Worm (Caenorhabditis elegans) whole organism, young adult: ENCODE measurements around the gene K11H3.8.

Source experiments
- B0035.1 ChIP-seq: sonication (generic microtip); optimal IDR thresholded peaks from 2 replicates; lab custom pipeline; 2016; ENCODE audit warnings: missing genetic modification characterization, mild to moderate bottlenecking, missing compliant biosample characterization, missing genotype, missing genetic modification reagents
- F10E7.11 ChIP-seq: sonication (generic microtip); optimal IDR thresholded peaks from 2 replicates; lab custom pipeline; 2017; ENCODE audit warnings: mild to moderate bottlenecking, missing genetic modification characterization, moderate library complexity, missing compliant biosample characterization
- F22D6.2 ChIP-seq: sonication (generic microtip); optimal IDR thresholded peaks from 2 replicates; lab custom pipeline; 2016; ENCODE audit warnings: mild to moderate bottlenecking, missing genetic modification characterization, missing compliant biosample characterization
- F33H1.4 ChIP-seq: fragments of 200-800 bp; sonication (Bioruptor generic); IDR thresholded peaks from 2 replicates; pipeline ENCODE4 v1.3.6; 2022; ENCODE audit warnings: missing genetic modification reagents, missing genetic modification characterization, missing compliant biosample characterization
- F37B4.10 ChIP-seq: fragments of 200-800 bp; sonication (Bioruptor generic); IDR thresholded peaks from 2 replicates; pipeline ENCODE4 v1.3.6; 2022; ENCODE audit warnings: missing genetic modification characterization, missing compliant biosample characterization
- F39B2.1 ChIP-seq: fragments of 200-800 bp; sonication (Bioruptor generic); IDR thresholded peaks from 2 replicates; pipeline ENCODE4 v1.3.6; 2022; ENCODE audit warnings: missing genetic modification reagents, missing genetic modification characterization, missing compliant biosample characterization
- F52B5.7 ChIP-seq: sonication (generic microtip); optimal IDR thresholded peaks from 2 replicates; lab custom pipeline; 2016; ENCODE audit warnings: mild to moderate bottlenecking, missing genetic modification characterization, missing compliant biosample characterization
- F57A8.1 ChIP-seq: fragments of 200-800 bp; sonication (Bioruptor generic); optimal IDR thresholded peaks from 2 replicates; lab custom pipeline; 2018; ENCODE audit warnings: mild to moderate bottlenecking, missing genetic modification characterization, moderate library complexity, missing compliant biosample characterization
- F57C9.4 ChIP-seq: sonication (generic microtip); optimal IDR thresholded peaks from 2 replicates; lab custom pipeline; 2017; ENCODE audit warnings: mild to moderate bottlenecking, missing genetic modification characterization, missing compliant biosample characterization
- K12H6.12 ChIP-seq: fragments of 200-800 bp; sonication (Bioruptor generic); optimal IDR thresholded peaks from 2 replicates; lab custom pipeline; 2018; ENCODE audit warnings: mild to moderate bottlenecking, missing genetic modification characterization, missing compliant biosample characterization
- Y53G8AR.9 ChIP-seq: fragments of 200-800 bp; sonication (Bioruptor generic); conservative IDR thresholded peaks from 2 replicates; pipeline ENCODE4 v1.3.6; 2022; ENCODE audit warnings: missing genetic modification reagents, missing genetic modification characterization, missing compliant biosample characterization
- Y56A3A.18 ChIP-seq: fragments of 200-800 bp; sonication (Bioruptor generic); IDR thresholded peaks from 2 replicates; pipeline ENCODE4 v1.3.6; 2022; ENCODE audit warnings: missing genetic modification reagents, missing genetic modification characterization, missing compliant biosample characterization
- Y95B8A.8 ChIP-seq: fragments of 200-800 bp; sonication (Bioruptor generic); IDR thresholded peaks from 2 replicates; pipeline ENCODE4 v1.3.6; 2022; ENCODE audit warnings: missing genetic modification reagents, missing genetic modification characterization, missing compliant biosample characterization
- akir-1 ChIP-seq: fragments of 200-800 bp; sonication (Bioruptor generic); optimal IDR thresholded peaks from 2 replicates; lab custom pipeline; 2018; ENCODE audit warnings: mild to moderate bottlenecking, missing genetic modification characterization, moderate library complexity, missing compliant biosample characterization
- ama-1 ChIP-seq, 3 experiments: fragments of 150-350 bp in 1 of 3; sonication (generic microtip) in 2 of 3; optimal IDR thresholded peaks; 2 replicates each; lab custom pipeline; 2014 to 2018; ENCODE audit warnings: missing biosample characterization in 2 of 3, missing genetic modification characterization in 2 of 3, missing genetic modification reagents in 2 of 3
- cebp-1 ChIP-seq, 2 experiments: fragments of 200-800 bp in 1 of 2; sonication (Bioruptor generic) in 1 of 2; sonication (generic microtip) in 1 of 2; IDR thresholded peaks in 1 of 2; optimal IDR thresholded peaks in 1 of 2; 2 replicates each; pipeline versions ENCODE4 v1.3.6 to Lab custom; 2017 to 2022; ENCODE audit warnings: missing compliant biosample characterization in 2 of 2, missing genetic modification characterization in 2 of 2, mild to moderate bottlenecking in 1 of 2, missing genetic modification reagents in 1 of 2, moderate library complexity in 1 of 2
- cebp-2 ChIP-seq: fragments of 200-800 bp; sonication (Bioruptor generic); IDR thresholded peaks from 2 replicates; pipeline ENCODE4 v1.3.6; 2022; ENCODE audit warnings: missing genetic modification characterization, missing compliant biosample characterization
- ceh-100 ChIP-seq: fragments of 200-800 bp; sonication (Bioruptor generic); IDR thresholded peaks from 2 replicates; pipeline ENCODE4 v1.3.6; 2022; ENCODE audit warnings: missing genetic modification reagents, missing genetic modification characterization, missing compliant biosample characterization
- ceh-27 ChIP-seq: fragments of 200-800 bp; sonication (Bioruptor generic); optimal IDR thresholded peaks from 2 replicates; lab custom pipeline; 2018; ENCODE audit warnings: mild to moderate bottlenecking, missing genetic modification characterization, moderate library complexity, missing compliant biosample characterization
- ceh-40 ChIP-seq: fragments of 200-800 bp; sonication (Bioruptor generic); IDR thresholded peaks from 2 replicates; pipeline ENCODE4 v1.3.6; 2022; ENCODE audit warnings: missing genetic modification characterization, missing compliant biosample characterization
- ceh-79 ChIP-seq: sonication (generic microtip); optimal IDR thresholded peaks from 2 replicates; lab custom pipeline; 2017; ENCODE audit warnings: mild to moderate bottlenecking, missing genetic modification characterization, missing compliant biosample characterization
- fkh-3 ChIP-seq: sonication (generic microtip); optimal IDR thresholded peaks from 2 replicates; lab custom pipeline; 2016; ENCODE audit warnings: mild to moderate bottlenecking, missing genetic modification characterization, missing compliant biosample characterization
- him-1 ChIP-seq: sonication (generic microtip); optimal IDR thresholded peaks from 2 replicates; lab custom pipeline; 2016; ENCODE audit warnings: missing genotype, missing genetic modification reagents, missing genetic modification characterization, missing compliant biosample characterization
- hlh-12 ChIP-seq: sonication (generic microtip); optimal IDR thresholded peaks from 2 replicates; lab custom pipeline; 2016; ENCODE audit warnings: missing genetic modification characterization, missing compliant biosample characterization
- hlh-26 ChIP-seq: fragments of 200-800 bp; sonication (Bioruptor generic); conservative IDR thresholded peaks from 2 replicates; pipeline ENCODE4 v1.3.6; 2022; ENCODE audit warnings: missing genetic modification reagents, missing genetic modification characterization, missing compliant biosample characterization
- hsf-1 ChIP-seq: fragments of 200-800 bp; sonication (Bioruptor generic); IDR thresholded peaks from 2 replicates; pipeline ENCODE4 v1.3.6; 2022; ENCODE audit warnings: missing genetic modification reagents, missing genetic modification characterization, missing compliant biosample characterization
- lin-35 ChIP-seq, 3 experiments: fragments of 150-350 bp in 2 of 3; sonication (generic microtip) in 1 of 3; optimal IDR thresholded peaks; 2 replicates each; lab custom pipeline; 2014 to 2018; ENCODE audit warnings: missing biosample characterization in 3 of 3, missing genetic modification characterization in 3 of 3, missing genetic modification reagents in 3 of 3
- lin-40 ChIP-seq: sonication (generic microtip); optimal IDR thresholded peaks from 2 replicates; lab custom pipeline; 2016; ENCODE audit warnings: missing genetic modification characterization, mild to moderate bottlenecking, missing compliant biosample characterization, missing genotype, missing genetic modification reagents
- madf-10 ChIP-seq: sonication (generic microtip); optimal IDR thresholded peaks from 2 replicates; lab custom pipeline; 2016; ENCODE audit warnings: mild to moderate bottlenecking, missing genetic modification characterization, missing compliant biosample characterization
- madf-8 ChIP-seq: fragments of 200-800 bp; sonication (Bioruptor generic); conservative IDR thresholded peaks from 2 replicates; pipeline ENCODE4 v1.3.6; 2022; ENCODE audit warnings: missing genetic modification reagents, missing genetic modification characterization, missing compliant biosample characterization
- mcd-1 ChIP-seq: fragments of 200-800 bp; sonication (Bioruptor generic); IDR thresholded peaks from 2 replicates; pipeline ENCODE4 v1.3.6; 2022; ENCODE audit warnings: missing genetic modification reagents, missing genetic modification characterization, missing compliant biosample characterization
- mxl-1 ChIP-seq: sonication (generic microtip); optimal IDR thresholded peaks from 2 replicates; lab custom pipeline; 2016; ENCODE audit warnings: missing genetic modification characterization, missing compliant biosample characterization
- nfyb-1 ChIP-seq: fragments of 200-800 bp; sonication (Bioruptor generic); IDR thresholded peaks from 2 replicates; pipeline ENCODE4 v1.3.6; 2022; ENCODE audit warnings: missing genetic modification reagents, missing genetic modification characterization, missing compliant biosample characterization
- nhr-27 ChIP-seq: fragments of 200-800 bp; sonication (Bioruptor generic); optimal IDR thresholded peaks from 2 replicates; lab custom pipeline; 2018; ENCODE audit warnings: mild to moderate bottlenecking, missing genetic modification characterization, moderate library complexity, missing compliant biosample characterization
- pha-4 ChIP-seq: fragments of 150-350 bp; sonication (generic microtip); optimal IDR thresholded peaks from 2 replicates; lab custom pipeline; 2014; ENCODE audit warnings: missing biosample characterization, missing genetic modification reagents, missing genetic modification characterization
- rec-8 ChIP-seq, 2 experiments: sonication (generic microtip); optimal IDR thresholded peaks; 2 replicates each; lab custom pipeline; 2016; ENCODE audit warnings: mild to moderate bottlenecking in 2 of 2, missing genetic modification characterization in 2 of 2, missing genetic modification reagents in 2 of 2, missing genotype in 2 of 2, missing biosample characterization in 1 of 2, missing compliant biosample characterization in 1 of 2, moderate library complexity in 1 of 2
- snpc-1.1 ChIP-seq: sonication (generic microtip); optimal IDR thresholded peaks from 2 replicates; lab custom pipeline; 2017; ENCODE audit warnings: missing genetic modification characterization, mild to moderate bottlenecking, missing compliant biosample characterization, antibody characterized with exemption, moderate library complexity, missing genotype, missing genetic modification reagents; ENCODE audit not compliant: insufficient read depth
- snpc-3.4 ChIP-seq: sonication (generic microtip); optimal IDR thresholded peaks from 2 replicates; lab custom pipeline; 2017; ENCODE audit warnings: missing genetic modification characterization, mild to moderate bottlenecking, missing compliant biosample characterization, antibody characterized with exemption, moderate library complexity, missing genotype, missing genetic modification reagents
- zim-3 ChIP-seq: sonication (generic microtip); optimal IDR thresholded peaks from 2 replicates; lab custom pipeline; 2017; ENCODE audit warnings: mild to moderate bottlenecking, missing genetic modification characterization, moderate library complexity, missing compliant biosample characterization
- ztf-22 ChIP-seq: fragments of 200-800 bp; sonication (Bioruptor generic); optimal IDR thresholded peaks from 2 replicates; lab custom pipeline; 2018; ENCODE audit warnings: mild to moderate bottlenecking, missing genetic modification characterization, moderate library complexity, missing compliant biosample characterization
- ztf-6 ChIP-seq: fragments of 200-800 bp; sonication (Bioruptor generic); IDR thresholded peaks from 2 replicates; pipeline ENCODE4 v1.3.6; 2022; ENCODE audit warnings: missing genetic modification reagents, missing genetic modification characterization, missing compliant biosample characterization

The K11H3.8 gene

ce11 chrIII:9804997-9805610 lies 29.9 kb upstream of the K11H3.8 start, which contains the start of gene riok-3 (continued):
- TF ChIP-seq nhr-27 (tag; lab: Kevin White, UChicago) (no peak), ceh-100 (GFP tag; lab: Robert Waterston, UW) (no peak; the same call in 1 of the 2 replicates), ceh-79 (tag; lab: Kevin White, UChicago) (no peak), zim-3 (tag; lab: Kevin White, UChicago) (peak; percentile 67), F22D6.2 (no peak), akir-1 (no peak), rec-8 (tag; optimal IDR thresholded peaks at IDR 0.05; lab: Kevin White, UChicago) (no peak), F57C9.4 (tag; lab: Kevin White, UChicago) (peak; percentile 41), cebp-2 (GFP tag; lab: Robert Waterston, UW) (no peak), F52B5.7 (tag; lab: Kevin White, UChicago) (no peak), ztf-22 (GFP tag; lab: Kevin White, UChicago) (no peak)

ce11 chrIII:9806968-9807559 lies 27.9 kb upstream of the K11H3.8 start, which contains the start of gene ZK632.4:
TSS of gene ZK632.4 (minus strand) at chrIII:9807454.
- no peak for TF ChIP-seq Y56A3A.18 (GFP tag; lab: Robert Waterston, UW)
- no peak for TF ChIP-seq cebp-1 (GFP tag; IDR thresholded peaks at IDR 0.05; lab: Robert Waterston, UW)
- TF ChIP-seq cebp-1 (tag; optimal IDR thresholded peaks at IDR 0.05; lab: Kevin White, UChicago), result peak; percentile 41

ce11 chrIII:9807560-9808046 lies 27.4 kb upstream of the K11H3.8 start:
- TF ChIP-seq fkh-3 (tag; lab: Kevin White, UChicago), result no peak
- no peak for TF ChIP-seq snpc-1.1
- no peak for TF ChIP-seq lin-40 (tag; lab: Kevin White, UChicago)
- TF ChIP-seq hlh-26, result no peak
- no peak for TF ChIP-seq F22D6.2
- TF ChIP-seq madf-10 (tag; lab: Kevin White, UChicago), result no peak
- TF ChIP-seq Y53G8AR.9 (GFP tag; lab: Robert Waterston, UW), result 0 out of 2 replicates have a peak, but pooled peaks have one; percentile 15
- no peak for TF ChIP-seq F10E7.11 (tag; lab: Kevin White, UChicago)
- no peak for TF ChIP-seq ceh-40 (GFP tag; lab: Robert Waterston, UW)
- TF ChIP-seq ztf-6 (GFP tag; lab: Robert Waterston, UW), result no peak
- no peak for TF ChIP-seq pha-4 (tag; lab: Kevin White, UChicago)
- TF ChIP-seq him-1 (tag; lab: Kevin White, UChicago), result no peak
- TF ChIP-seq F39B2.1 (GFP tag; lab: Robert Waterston, UW), result no peak
- TF ChIP-seq K12H6.12 (tag; lab: Kevin White, UChicago), result no peak
- no peak for TF ChIP-seq madf-8 (GFP tag; lab: Robert Waterston, UW)
- TF ChIP-seq mcd-1, result no peak
- TF ChIP-seq Y56A3A.18 (GFP tag; lab: Robert Waterston, UW), result no peak
- TF ChIP-seq snpc-3.4 (tag; lab: Kevin White, UChicago), result no peak
- no peak for TF ChIP-seq F57A8.1 (GFP tag; lab: Kevin White, UChicago)
- TF ChIP-seq ceh-27 (GFP tag; lab: Kevin White, UChicago), result no peak
- no peak for TF ChIP-seq F33H1.4 (GFP tag; lab: Robert Waterston, UW)
- TF ChIP-seq hsf-1 (GFP tag; lab: Robert Waterston, UW), result no peak
- no peak for TF ChIP-seq Y95B8A.8 (GFP tag; lab: Robert Waterston, UW)
- no peak for TF ChIP-seq nfyb-1
- TF ChIP-seq F57C9.4 (tag; lab: Kevin White, UChicago), result no peak
- TF ChIP-seq lin-35 (GFP tag; optimal IDR thresholded peaks at IDR 0.05; lab: Kevin White, UChicago), result no peak
- no peak for TF ChIP-seq F37B4.10 (GFP tag; lab: Robert Waterston, UW)
- TF ChIP-seq B0035.1 (tag; lab: Kevin White, UChicago), result no peak
- no peak for TF ChIP-seq hlh-12 (tag; lab: Kevin White, UChicago)
- TF ChIP-seq ama-1 (optimal IDR thresholded peaks at IDR 0.05; lab: Kevin White, UChicago), result peak; percentile 21
- TF ChIP-seq ama-1 (GFP tag; optimal IDR thresholded peaks at IDR 0.05; lab: Kevin White, UChicago), result no peak
- TF ChIP-seq cebp-1 (GFP tag; IDR thresholded peaks at IDR 0.05; lab: Robert Waterston, UW), result no peak
- TF ChIP-seq cebp-1 (tag; optimal IDR thresholded peaks at IDR 0.05; lab: Kevin White, UChicago), result peak; percentile 4
- no peak for TF ChIP-seq mxl-1 (tag; lab: Kevin White, UChicago)
